Fruit fly (Drosophila melanogaster) whole organism, adult: ENCODE measurements around the gene koko.

ENCODE experiments used
- CG12768 ChIP-seq: fragments of 200-800 bp; sonication (Bioruptor generic); optimal IDR thresholded peaks from 2 replicates; lab custom pipeline; 2017; ENCODE audit warnings: missing biosample characterization, missing genetic modification characterization, mild to moderate bottlenecking, moderate library complexity, missing genetic modification reagents
- CG14711 ChIP-seq: fragments of 200-800 bp; sonication (Bioruptor generic); optimal IDR thresholded peaks from 2 replicates; lab custom pipeline; 2018; ENCODE audit warnings: missing biosample characterization, mild to moderate bottlenecking, missing genetic modification characterization, moderate library complexity
- CG33017 ChIP-seq: fragments of 200-800 bp; sonication (Bioruptor generic); optimal IDR thresholded peaks from 2 replicates; lab custom pipeline; 2018; ENCODE audit warnings: missing biosample characterization, mild to moderate bottlenecking, missing genetic modification characterization, moderate library complexity
- CG5204 ChIP-seq: fragments of 200-800 bp; sonication (Bioruptor generic); optimal IDR thresholded peaks from 2 replicates; lab custom pipeline; 2016; ENCODE audit warnings: missing biosample characterization, missing genetic modification characterization
- CG7101 ChIP-seq: fragments of 200-800 bp; sonication (Bioruptor generic); optimal IDR thresholded peaks from 2 replicates; lab custom pipeline; 2018; ENCODE audit warnings: missing biosample characterization, mild to moderate bottlenecking, missing genetic modification characterization, moderate library complexity
- Crg-1 ChIP-seq: fragments of 200-800 bp; sonication (Bioruptor generic); optimal IDR thresholded peaks from 2 replicates; lab custom pipeline; 2016; ENCODE audit warnings: missing biosample characterization, missing genetic modification characterization
- bab1 ChIP-seq: fragments of 200-800 bp; sonication (Bioruptor generic); optimal IDR thresholded peaks from 3 replicates; lab custom pipeline; 2019; ENCODE audit warnings: missing biosample characterization, mild to moderate bottlenecking, missing genetic modification characterization, moderate library complexity
- cic ChIP-seq: fragments of 200-800 bp; sonication (Bioruptor generic); optimal IDR thresholded peaks from 2 replicates; lab custom pipeline; 2017; ENCODE audit warnings: missing biosample characterization, mild to moderate bottlenecking, missing genetic modification characterization, moderate library complexity
- cnc ChIP-seq, 2 experiments: fragments of >200 bp; optimal IDR thresholded peaks; 2 replicates each; lab custom pipeline; 2017
- kay ChIP-seq: fragments of 200-800 bp; sonication (Bioruptor generic); peaks from one replicate; lab custom pipeline; 2016; ENCODE audit warnings: missing biosample characterization, missing genetic modification characterization, borderline replicate concordance
- pad ChIP-seq: fragments of 200-800 bp; sonication (Bioruptor generic); optimal IDR thresholded peaks from 3 replicates; lab custom pipeline; 2017; ENCODE audit warnings: missing biosample characterization, missing genetic modification characterization, mild to moderate bottlenecking, moderate library complexity, missing genetic modification reagents
- tj ChIP-seq: fragments of 200-800 bp; sonication (Bioruptor generic); optimal IDR thresholded peaks from 3 replicates; lab custom pipeline; 2017; ENCODE audit warnings: missing biosample characterization, mild to moderate bottlenecking, missing genetic modification characterization, moderate library complexity

dm6 chr3R:18396801-18397604 is 5.8 kb upstream of the koko start, which contains the start of gene Vti1b:
- TF ChIP-seq cic (peak; percentile 89), bab1 (GFP tag; lab: Kevin White, UChicago) (peak; percentile 97), kay (peak; percentile 83), CG12768 (GFP tag; lab: Kevin White, UChicago) (peak; percentile 95), CG33017 (tag; lab: Kevin White, UChicago) (peak; percentile 90), Crg-1 (GFP tag; lab: Kevin White, UChicago) (peak; percentile 94), tj (GFP tag; lab: Kevin White, UChicago) (peak; percentile 74), pad (GFP tag; lab: Kevin White, UChicago) (peak; percentile 86), CG7101 (tag; lab: Kevin White, UChicago) (peak; percentile 94), CG5204 (GFP tag; lab: Kevin White, UChicago) (peak; percentile 92), cnc (optimal IDR thresholded peaks at IDR 0.05; lab: Kevin White, UChicago) (no peak), CG14711 (tag; lab: Kevin White, UChicago) (peak; percentile 90)
